Worm (Caenorhabditis elegans) whole organism, L1 larva: ENCODE data around the gene T07D4.5.

ENCODE experiments used
- F16B12.6 ChIP-seq: fragments of 150-350 bp; optimal IDR thresholded peaks from 2 replicates; lab custom pipeline; 2014; ENCODE audit warnings: missing biosample characterization, missing genetic modification characterization
- alr-1 ChIP-seq: fragments of 200-800 bp; sonication (Bioruptor generic); optimal IDR thresholded peaks from 2 replicates; lab custom pipeline; 2018; ENCODE audit warnings: borderline replicate concordance, mild to moderate bottlenecking, missing genetic modification characterization, missing compliant biosample characterization
- aly-2 ChIP-seq: fragments of 150-350 bp; optimal IDR thresholded peaks from 2 replicates; lab custom pipeline; 2014; ENCODE audit warnings: missing biosample characterization, missing genetic modification characterization
- ceh-63 ChIP-seq: fragments of 200-800 bp; sonication (Bioruptor generic); optimal IDR thresholded peaks from 2 replicates; lab custom pipeline; 2018; ENCODE audit warnings: mild to moderate bottlenecking, missing genetic modification characterization, missing compliant biosample characterization
- ceh-8 ChIP-seq: fragments of 200-800 bp; sonication (Bioruptor generic); optimal IDR thresholded peaks from 2 replicates; lab custom pipeline; 2018; ENCODE audit warnings: mild to moderate bottlenecking, missing genetic modification characterization, moderate library complexity, missing compliant biosample characterization
- ceh-82 ChIP-seq, 3 experiments: fragments of 150-350 bp in 1 of 3; sonication (generic microtip) in 2 of 3; optimal IDR thresholded peaks; 2 replicates each; lab custom pipeline; 2014 to 2017; ENCODE audit warnings: missing biosample characterization in 3 of 3, missing genetic modification characterization in 3 of 3
- ceh-90 ChIP-seq: sonication (generic microtip); optimal IDR thresholded peaks from 2 replicates; lab custom pipeline; 2016; ENCODE audit warnings: missing genetic modification characterization, missing compliant biosample characterization
- dsc-1 ChIP-seq: sonication (generic microtip); optimal IDR thresholded peaks from 2 replicates; lab custom pipeline; 2016; ENCODE audit warnings: mild to moderate bottlenecking, missing genetic modification characterization, missing compliant biosample characterization
- efl-1 ChIP-seq, 4 experiments: fragments of 150-350 bp; optimal IDR thresholded peaks in 3 of 4; peaks in 1 of 4; 1 replicate in 1 of 4; 2 replicates in 3 of 4; lab custom pipeline; 2014; ENCODE audit warnings: missing biosample characterization in 2 of 4, missing genetic modification characterization in 2 of 4, missing genetic modification reagents in 2 of 4
- efl-3 ChIP-seq: fragments of 200-800 bp; sonication (Bioruptor generic); optimal IDR thresholded peaks from 2 replicates; lab custom pipeline; 2018; ENCODE audit warnings: mild to moderate bottlenecking, missing genetic modification characterization, missing compliant biosample characterization
- egl-27 ChIP-seq, 2 experiments: fragments of 150-350 bp in 1 of 2; sonication (generic microtip); optimal IDR thresholded peaks; 3 replicates each; lab custom pipeline; 2017 to 2018; ENCODE audit warnings: missing biosample characterization in 2 of 2, missing genetic modification characterization in 2 of 2, missing genetic modification reagents in 2 of 2
- elt-3 ChIP-seq, 6 experiments: fragments of 150-350 bp in 1 of 6; sonication (generic microtip); optimal IDR thresholded peaks; 2 replicates each; lab custom pipeline; 2017 to 2018; ENCODE audit warnings: missing biosample characterization in 6 of 6, missing genetic modification characterization in 6 of 6, inconsistent platforms in 1 of 6
- fkh-10 ChIP-seq: sonication (generic microtip); optimal IDR thresholded peaks from 2 replicates; lab custom pipeline; 2017; ENCODE audit warnings: missing biosample characterization, missing genetic modification reagents, missing genetic modification characterization
- hpl-2 ChIP-seq: fragments of 150-350 bp; optimal IDR thresholded peaks from 2 replicates; lab custom pipeline; 2014; ENCODE audit warnings: missing biosample characterization, missing genetic modification reagents, missing genetic modification characterization
- irx-1 ChIP-seq: sonication (generic microtip); optimal IDR thresholded peaks from 2 replicates; lab custom pipeline; 2016; ENCODE audit warnings: missing genetic modification characterization, missing compliant biosample characterization
- isw-1 ChIP-seq: fragments of 200-800 bp; sonication (Bioruptor generic); IDR thresholded peaks from 2 replicates; pipeline ENCODE4 v1.3.6; 2022; ENCODE audit warnings: missing genetic modification characterization, missing compliant biosample characterization
- lir-3 ChIP-seq: sonication (generic microtip); optimal IDR thresholded peaks from 2 replicates; lab custom pipeline; 2016; ENCODE audit warnings: mild to moderate bottlenecking, missing genetic modification characterization, moderate library complexity, missing compliant biosample characterization; ENCODE audit not compliant: poor library complexity
- mab-9 ChIP-seq: fragments of 200-800 bp; sonication (Bioruptor generic); IDR thresholded peaks from 2 replicates; pipeline ENCODE4 v1.3.6; 2022; ENCODE audit warnings: missing genetic modification reagents, missing genetic modification characterization, missing compliant biosample characterization
- mdl-1 ChIP-seq, 2 experiments: fragments of 150-350 bp; optimal IDR thresholded peaks; 2 replicates each; lab custom pipeline; 2014 to 2017; ENCODE audit warnings: missing biosample characterization in 2 of 2, missing genetic modification characterization in 2 of 2, inconsistent platforms in 1 of 2
- nhr-11 ChIP-seq: fragments of 150-350 bp; optimal IDR thresholded peaks from 2 replicates; lab custom pipeline; 2014; ENCODE audit warnings: missing biosample characterization, missing genetic modification characterization
- nhr-19 ChIP-seq: fragments of 200-800 bp; sonication (Bioruptor generic); conservative IDR thresholded peaks from 2 replicates; pipeline ENCODE4 v1.3.6; 2022; ENCODE audit warnings: missing genetic modification characterization, missing compliant biosample characterization
- nhr-28 ChIP-seq: fragments of 150-350 bp; optimal IDR thresholded peaks from 2 replicates; lab custom pipeline; 2014; ENCODE audit warnings: missing biosample characterization, missing genetic modification characterization
- nhr-71 ChIP-seq: sonication (generic microtip); optimal IDR thresholded peaks from 2 replicates; lab custom pipeline; 2016; ENCODE audit warnings: mild to moderate bottlenecking, missing genetic modification characterization, moderate library complexity, missing compliant biosample characterization
- nhr-77 ChIP-seq: fragments of 150-350 bp; optimal IDR thresholded peaks from 2 replicates; lab custom pipeline; 2014; ENCODE audit warnings: missing biosample characterization, missing genetic modification characterization
- nhr-84 ChIP-seq: sonication (generic microtip); optimal IDR thresholded peaks from 2 replicates; lab custom pipeline; 2017; ENCODE audit warnings: missing biosample characterization, missing genetic modification characterization
- pag-3 ChIP-seq: sonication (generic microtip); optimal IDR thresholded peaks from 2 replicates; lab custom pipeline; 2017; ENCODE audit warnings: missing genetic modification characterization, mild to moderate bottlenecking, missing compliant biosample characterization, antibody characterized with exemption, borderline replicate concordance; ENCODE audit not compliant: insufficient read depth
- rnt-1 ChIP-seq: sonication (generic microtip); optimal IDR thresholded peaks from 2 replicates; lab custom pipeline; 2016; ENCODE audit warnings: mild to moderate bottlenecking, missing genetic modification characterization, moderate library complexity, missing compliant biosample characterization
- skn-1 ChIP-seq: fragments of 150-350 bp; optimal IDR thresholded peaks from 2 replicates; lab custom pipeline; 2014; ENCODE audit warnings: missing biosample characterization, missing genetic modification characterization
- sox-4 ChIP-seq: sonication (generic microtip); optimal IDR thresholded peaks from 2 replicates; lab custom pipeline; 2016; ENCODE audit warnings: missing genetic modification characterization, missing compliant biosample characterization
- sptf-1 ChIP-seq: fragments of 150-350 bp; optimal IDR thresholded peaks from 2 replicates; lab custom pipeline; 2014; ENCODE audit warnings: missing biosample characterization, missing genetic modification characterization
- swsn-7 ChIP-seq: sonication (generic microtip); optimal IDR thresholded peaks from 2 replicates; lab custom pipeline; 2016; ENCODE audit warnings: missing genetic modification characterization, missing compliant biosample characterization
- unc-30 ChIP-seq: sonication (generic microtip); optimal IDR thresholded peaks from 2 replicates; lab custom pipeline; 2017; ENCODE audit warnings: missing biosample characterization, missing genetic modification characterization
- vab-15 ChIP-seq: sonication (generic microtip); optimal IDR thresholded peaks from 2 replicates; lab custom pipeline; 2017; ENCODE audit warnings: missing genotype, mild to moderate bottlenecking, missing genetic modification characterization, missing compliant biosample characterization
- ztf-11 ChIP-seq, 2 experiments: sonication (generic microtip); optimal IDR thresholded peaks; 2 replicates each; lab custom pipeline; 2016 to 2017; ENCODE audit warnings: missing genetic modification characterization in 2 of 2, missing biosample characterization in 1 of 2, missing compliant biosample characterization in 1 of 2

The T07D4.5 gene

DNA sequence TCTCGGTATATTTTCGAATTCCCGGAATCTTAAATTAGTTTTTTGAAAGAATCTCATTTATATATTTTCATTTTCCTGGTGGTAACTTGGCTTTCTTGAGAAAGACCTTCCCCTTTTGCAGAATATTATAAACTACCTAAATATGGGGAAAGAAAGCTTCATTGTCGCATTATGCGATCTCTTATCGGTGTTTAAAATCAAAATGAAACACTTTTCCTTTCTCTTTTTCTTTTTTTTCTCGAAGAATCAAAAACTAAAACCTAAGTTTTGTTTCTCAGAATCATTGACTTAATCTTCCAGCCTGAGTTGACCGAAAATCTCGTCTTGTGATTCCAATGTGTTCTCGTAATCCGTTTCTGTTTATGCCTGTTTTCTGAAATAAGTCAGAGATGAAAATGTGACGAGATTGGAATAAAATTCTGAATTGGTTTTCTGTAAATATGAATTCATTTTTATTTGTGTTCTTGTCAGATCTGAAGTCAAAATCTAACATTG lies 28.4 kb upstream of the T07D4.5 start (continued):
- no peak for TF ChIP-seq efl-3 (GFP tag; lab: Kevin White, UChicago)

- TF ChIP-seq efl-1 (optimal IDR thresholded peaks at IDR 0.05; lab: Kevin White, UChicago) (no peak), efl-1 (GFP tag; optimal IDR thresholded peaks at IDR 0.05 in 1 of 2; lab: Kevin White, UChicago) (no peak), mab-9 (no peak), lir-3 (tag; lab: Kevin White, UChicago) (no peak), nhr-71 (tag; lab: Kevin White, UChicago) (no peak), nhr-28 (no peak), ceh-82 (tag; optimal IDR thresholded peaks at IDR 0.05; lab: Kevin White, UChicago) (no peak), ceh-63 (GFP tag; lab: Kevin White, UChicago) (no peak), elt-3 (tag; optimal IDR thresholded peaks at IDR 0.05; lab: Kevin White, UChicago) (no peak), sox-4 (tag; lab: Kevin White, UChicago) (no peak), unc-30 (no peak), aly-2 (no peak), irx-1 (tag; lab: Kevin White, UChicago) (no peak), nhr-84 (tag; lab: Kevin White, UChicago) (no peak), dsc-1 (tag; lab: Kevin White, UChicago) (no peak), swsn-7 (tag; lab: Kevin White, UChicago) (no peak), nhr-77 (no peak), ceh-8 (GFP tag; lab: Kevin White, UChicago) (no peak)
Observed at ce11 chrII:8911929-8912328, 27.8 kb upstream of the T07D4.5 start, which contains the start of gene B0457.4. B0457.4 (minus strand) TSS chrII:8912029.

- no peak for TF ChIP-seq nhr-11 (tag; lab: Kevin White, UChicago)
- TF ChIP-seq mdl-1 (tag; optimal IDR thresholded peaks at IDR 0.05; lab: Kevin White, UChicago) = no peak
- no peak for TF ChIP-seq F16B12.6 (tag; lab: Kevin White, UChicago)
- no peak for TF ChIP-seq efl-3 (GFP tag; lab: Kevin White, UChicago)
- TF ChIP-seq pag-3 (tag; lab: Kevin White, UChicago) = no peak
- no peak for TF ChIP-seq ztf-11 (tag; optimal IDR thresholded peaks at IDR 0.05; lab: Kevin White, UChicago)
Observed at ce11 chrII:8903871-8904270, 19.7 kb upstream of the T07D4.5 start.

DNA sequence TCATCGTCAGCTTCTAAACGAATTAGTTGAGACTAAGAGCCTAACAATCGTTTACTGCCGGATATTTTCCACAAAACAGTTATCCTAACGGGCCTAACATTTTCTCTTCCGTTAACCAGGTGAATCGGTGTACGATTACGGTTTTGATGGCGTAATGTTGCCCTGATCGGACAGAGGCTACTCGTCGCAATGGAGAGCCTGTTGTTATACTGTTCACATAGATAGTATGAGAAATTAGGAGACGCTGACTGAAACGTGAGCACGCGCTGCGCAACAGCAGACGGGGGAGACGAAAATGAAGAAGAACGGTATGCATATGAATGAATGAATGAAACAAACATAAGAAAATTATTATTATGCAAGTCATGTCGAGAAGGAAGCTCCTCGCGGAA lies 15.2 kb upstream of the T07D4.5 start:
- no peak for TF ChIP-seq egl-27 (tag; optimal IDR thresholded peaks at IDR 0.05; lab: Kevin White, UChicago)
- TF ChIP-seq vab-15 (tag; lab: Kevin White, UChicago) = no peak
- TF ChIP-seq sptf-1 (tag; lab: Kevin White, UChicago) = no peak

- TF ChIP-seq ztf-11 (tag; optimal IDR thresholded peaks at IDR 0.05; lab: Kevin White, UChicago) (no peak), nhr-19 (GFP tag; lab: Robert Waterston, UW) (no peak), ceh-90 (tag; lab: Kevin White, UChicago) (no peak), skn-1 (tag; lab: Kevin White, UChicago) (no peak), swsn-7 (tag; lab: Kevin White, UChicago) (no peak), rnt-1 (no peak), isw-1 (GFP tag; lab: Robert Waterston, UW) (no peak), alr-1 (tag; lab: Kevin White, UChicago) (no peak), fkh-10 (GFP tag; lab: Kevin White, UChicago) (no peak), hpl-2 (GFP tag; lab: Kevin White, UChicago) (no peak)
Observed at ce11 chrII:8898582-8899356, 14.6 kb upstream of the T07D4.5 start.
